Worm (Caenorhabditis elegans): ENCODE data around the gene C15C8.5.
A peak's percentile ranks its signal among the peaks of the same experiment; 100 is the strongest.

C15C8.5 gene

DNA sequence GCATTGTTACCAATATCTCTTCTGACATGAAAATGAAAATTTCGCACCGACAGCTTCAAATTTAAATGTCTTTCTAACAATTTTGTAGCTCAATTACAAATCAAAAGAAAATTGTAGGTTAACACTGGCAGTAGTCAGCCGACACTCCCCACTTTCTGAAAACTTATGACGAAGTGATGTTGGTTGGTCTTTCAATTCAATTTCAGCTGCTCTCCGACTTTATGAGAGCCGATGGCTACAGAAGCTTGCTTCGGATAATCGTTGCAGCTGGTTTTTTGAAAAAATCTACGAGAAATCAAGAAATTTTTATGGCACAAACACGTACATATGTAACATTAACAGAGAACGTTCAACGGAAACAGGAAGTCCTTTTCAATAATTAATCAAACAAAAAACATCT lies 37.1 kb downstream of the C15C8.5 start, which contains the start of gene sre-20:
Gene sre-20, minus strand, starts transcription at position 101 of the 400 bp plus-strand sequence.
- TF ChIP-seq nfya-1 (tag; optimal IDR thresholded peaks at IDR 0.05; ENCODE audit: insufficient read depth) = no peak

DNA sequence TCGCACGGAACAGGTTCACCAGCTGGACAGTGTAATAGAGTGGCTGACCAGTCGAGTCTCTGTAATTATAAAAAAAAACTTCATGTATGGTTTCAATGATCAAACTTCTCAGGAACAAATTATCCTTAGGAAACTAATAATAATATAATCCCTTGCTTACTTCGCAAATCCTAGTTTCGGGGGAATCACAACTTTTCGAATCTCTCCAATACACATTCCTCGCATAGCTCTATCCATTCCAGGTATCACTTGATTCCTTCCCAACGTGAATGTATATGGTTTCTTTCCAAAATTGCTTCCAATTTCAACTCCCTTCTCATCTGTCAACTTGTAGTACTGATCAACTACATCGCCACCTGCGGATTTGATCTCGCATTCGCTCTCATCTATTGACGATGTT lies 38.5 kb downstream of the C15C8.5 start:
- no peak for TF ChIP-seq unc-62 (GFP tag; optimal IDR thresholded peaks at IDR 0.05)
- TF ChIP-seq nhr-12 (tag; optimal IDR thresholded peaks at IDR 0.05) = no peak
- no peak for TF ChIP-seq jun-1 (tag; optimal IDR thresholded peaks at IDR 0.05)
- no peak for TF ChIP-seq nfya-1 (tag; optimal IDR thresholded peaks at IDR 0.05; ENCODE audit: insufficient read depth)
- TF ChIP-seq egl-5 (tag; optimal IDR thresholded peaks at IDR 0.05) = no peak
- TF ChIP-seq ama-1 (optimal IDR thresholded peaks at IDR 0.05) = no peak
- TF ChIP-seq elt-2 (tag; optimal IDR thresholded peaks at IDR 0.05) = no peak
- no peak for TF ChIP-seq pqm-1 (tag; optimal IDR thresholded peaks at IDR 0.05)
- TF ChIP-seq lsy-12 (tag; optimal IDR thresholded peaks at IDR 0.05) = no peak

DNA sequence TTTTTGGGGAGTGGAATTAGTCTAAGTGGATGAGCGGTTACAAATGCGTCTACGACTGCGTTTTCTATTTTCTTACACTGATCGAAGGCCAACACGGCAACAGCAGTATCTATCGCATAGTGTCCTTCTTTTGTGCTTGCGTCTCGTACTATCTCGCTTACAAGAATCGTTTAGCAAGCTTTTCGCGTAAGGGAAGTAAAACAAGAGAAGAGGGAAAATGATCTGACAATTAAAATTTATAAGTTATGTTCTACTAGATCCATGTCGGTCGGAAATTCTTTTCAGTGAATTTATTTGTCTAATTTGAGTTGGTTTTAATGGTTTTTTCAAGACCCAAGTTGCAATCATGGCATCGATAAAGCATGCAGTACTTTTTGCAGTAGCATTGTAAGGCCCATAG lies 39.2 kb downstream of the C15C8.5 start, which contains the start of gene fkb-4:
Gene fkb-4, minus strand, starts transcription at position 101 of the 400 bp plus-strand sequence.
- TF ChIP-seq snpc-4 (tag; optimal IDR thresholded peaks at IDR 0.05) (no peak), nhr-25 (tag; optimal IDR thresholded peaks at IDR 0.05) (peak; percentile 44)

DNA sequence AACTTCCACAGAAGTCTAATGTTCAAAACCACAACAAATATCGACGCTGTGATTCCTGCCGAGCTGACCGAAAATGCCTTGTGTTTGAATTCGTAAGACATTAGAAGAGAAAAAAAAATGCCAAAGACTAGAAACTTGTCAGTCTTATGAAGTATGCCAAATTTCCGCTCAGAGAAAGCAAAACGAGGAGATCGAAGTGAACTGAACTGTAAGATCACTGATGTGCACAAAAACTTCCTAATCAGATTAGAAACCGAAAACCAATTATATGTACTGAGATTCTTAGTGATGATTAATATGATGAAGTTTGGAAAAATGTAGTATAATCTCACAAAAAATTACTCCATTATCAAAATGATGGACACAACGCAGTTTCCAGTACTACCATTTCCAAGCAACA lies 40.6 kb downstream of the C15C8.5 start, which contains the start of gene srbc-44:
Gene srbc-44, minus strand, starts transcription at position 101 of the 400 bp plus-strand sequence.
- TF ChIP-seq fkh-10 (GFP tag; optimal IDR thresholded peaks at IDR 0.05) = no peak
- no peak for TF ChIP-seq R02D3.7 (tag; optimal IDR thresholded peaks at IDR 0.05)
- no peak for TF ChIP-seq elt-3 (tag; optimal IDR thresholded peaks at IDR 0.05)
- TF ChIP-seq nhr-76 (tag; optimal IDR thresholded peaks at IDR 0.05) = no peak
- TF ChIP-seq jun-1 (tag; optimal IDR thresholded peaks at IDR 0.05) = no peak
- no peak for TF ChIP-seq ama-1 (optimal IDR thresholded peaks at IDR 0.05)
- no peak for TF ChIP-seq pha-4 (tag; optimal IDR thresholded peaks at IDR 0.05)
- no peak for TF ChIP-seq nhr-11 (tag; optimal IDR thresholded peaks at IDR 0.05)
- no peak for TF ChIP-seq hmg-11 (tag; optimal IDR thresholded peaks at IDR 0.05)
- TF ChIP-seq elt-1 (tag; optimal IDR thresholded peaks at IDR 0.05) = no peak
- no peak for TF ChIP-seq ZK546.5 (tag; optimal IDR thresholded peaks at IDR 0.05)
- TF ChIP-seq skn-1 (tag; optimal IDR thresholded peaks at IDR 0.05) = no peak
- TF ChIP-seq ztf-4 (tag; optimal IDR thresholded peaks at IDR 0.05) = no peak
- TF ChIP-seq unc-39 (tag; optimal IDR thresholded peaks at IDR 0.05) = no peak
- TF ChIP-seq tbx-2 (tag; optimal IDR thresholded peaks at IDR 0.05) = no peak
- no peak for TF ChIP-seq egl-5 (tag; optimal IDR thresholded peaks at IDR 0.05)
- TF ChIP-seq nhr-25 (tag; optimal IDR thresholded peaks at IDR 0.05) = no peak
- TF ChIP-seq ceh-82 (tag; optimal IDR thresholded peaks at IDR 0.05) = no peak

DNA sequence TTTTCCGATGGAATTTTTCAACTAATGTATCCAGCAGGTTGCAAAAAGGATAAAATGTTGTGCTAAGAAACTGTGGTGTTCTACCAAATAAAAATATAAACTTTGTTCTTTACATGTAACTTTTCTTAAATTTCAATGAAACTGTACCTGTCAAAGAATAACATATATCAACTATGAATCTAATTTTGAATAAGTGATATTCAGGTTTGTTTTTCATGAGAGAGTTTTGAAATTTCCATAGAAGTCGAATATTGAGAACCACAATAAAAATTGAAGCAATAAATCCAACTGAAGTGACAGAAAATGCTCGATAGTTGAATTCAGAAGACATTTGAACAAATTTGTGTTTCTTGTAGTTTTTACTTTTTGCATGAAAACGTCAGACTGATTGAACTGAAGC lies 42.4 kb downstream of the C15C8.5 start, which contains the start of gene srbc-43:
Gene srbc-43, minus strand, starts transcription at position 331 of the 400 bp plus-strand sequence.
- TF ChIP-seq nhr-28 (tag; optimal IDR thresholded peaks at IDR 0.05) (no peak), nfya-1 (tag; optimal IDR thresholded peaks at IDR 0.05; ENCODE audit: insufficient read depth) (no peak), nhr-237 (tag; optimal IDR thresholded peaks at IDR 0.05) (no peak), pha-4 (tag; optimal IDR thresholded peaks at IDR 0.05) (no peak), ama-1 (optimal IDR thresholded peaks at IDR 0.05) (no peak), nhr-25 (tag; optimal IDR thresholded peaks at IDR 0.05) (no peak), ceh-16 (tag; optimal IDR thresholded peaks at IDR 0.05) (no peak)

DNA sequence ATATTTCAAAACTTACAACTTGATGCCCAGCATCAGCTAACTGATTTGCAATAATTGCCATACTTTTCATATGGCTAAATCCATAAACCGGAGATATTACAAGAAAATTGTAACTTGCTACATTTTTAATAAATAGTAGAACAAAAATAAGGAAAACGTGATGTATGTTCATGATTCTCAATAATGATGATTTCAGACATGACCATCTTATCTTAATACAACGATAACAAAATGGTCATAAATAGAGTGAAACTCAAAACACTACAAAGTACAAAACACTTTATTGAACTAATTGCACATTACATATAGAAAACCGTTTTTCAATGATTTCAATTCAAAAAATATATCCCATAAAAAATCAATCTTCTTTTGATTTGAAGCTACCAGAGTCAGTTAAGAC lies 44.9 kb downstream of the C15C8.5 start, which contains the start of gene ugt-5:
Gene ugt-5, minus strand, starts transcription at position 214 of the 400 bp plus-strand sequence.
- TF ChIP-seq ceh-82 (tag; optimal IDR thresholded peaks at IDR 0.05) = no peak
- no peak for TF ChIP-seq nhr-76 (tag; optimal IDR thresholded peaks at IDR 0.05)
- no peak for TF ChIP-seq ceh-28 (tag; optimal IDR thresholded peaks at IDR 0.05)
- TF ChIP-seq egl-5 (tag; optimal IDR thresholded peaks at IDR 0.05) = no peak
- no peak for TF ChIP-seq nhr-77 (tag; optimal IDR thresholded peaks at IDR 0.05)
- TF ChIP-seq elt-2 (tag; optimal IDR thresholded peaks at IDR 0.05) = peak; percentile 52
- TF ChIP-seq nhr-28 (tag; optimal IDR thresholded peaks at IDR 0.05) = no peak
- peak; percentile 86 for TF ChIP-seq pqm-1 (tag; optimal IDR thresholded peaks at IDR 0.05)
- TF ChIP-seq unc-39 (tag; optimal IDR thresholded peaks at IDR 0.05) = no peak
- no peak for TF ChIP-seq daf-12 (tag; optimal IDR thresholded peaks at IDR 0.05)
- no peak for TF ChIP-seq elt-1 (tag; optimal IDR thresholded peaks at IDR 0.05)
- no peak for TF ChIP-seq hmg-11 (tag; optimal IDR thresholded peaks at IDR 0.05)
- no peak for TF ChIP-seq ama-1 (optimal IDR thresholded peaks at IDR 0.05)
- no peak for TF ChIP-seq lsy-12 (tag; optimal IDR thresholded peaks at IDR 0.05)
- TF ChIP-seq skn-1 (tag; optimal IDR thresholded peaks at IDR 0.05) = peak; percentile 68
- TF ChIP-seq nhr-43 (tag; optimal IDR thresholded peaks at IDR 0.05; ENCODE audit: poor library complexity, severe bottlenecking) = no peak
- TF ChIP-seq nhr-23 (tag; optimal IDR thresholded peaks at IDR 0.05) = no peak
- TF ChIP-seq pha-4 (tag; optimal IDR thresholded peaks at IDR 0.05) = no peak
- no peak for TF ChIP-seq nhr-237 (tag; optimal IDR thresholded peaks at IDR 0.05)
